Worm (Caenorhabditis elegans) whole organism, L3 larva: ENCODE data around the gene Y69A2AR.19.

Experiments
- R02D3.7 ChIP-seq: fragments of 150-350 bp; optimal IDR thresholded peaks from 2 replicates; lab custom pipeline; 2014; ENCODE audit warnings: missing biosample characterization, missing genetic modification characterization
- ZK546.5 ChIP-seq: sonication (generic microtip); optimal IDR thresholded peaks from 2 replicates; lab custom pipeline; 2017; ENCODE audit warnings: missing biosample characterization, missing genetic modification characterization
- aly-2 ChIP-seq: fragments of 150-350 bp; optimal IDR thresholded peaks from 2 replicates; lab custom pipeline; 2014; ENCODE audit warnings: missing biosample characterization, missing genetic modification characterization
- ama-1 ChIP-seq: fragments of 150-350 bp; optimal IDR thresholded peaks from 2 replicates; lab custom pipeline; 2018
- ceh-16 ChIP-seq: sonication (generic microtip); optimal IDR thresholded peaks from 2 replicates; lab custom pipeline; 2017; ENCODE audit warnings: missing biosample characterization, missing genetic modification characterization
- ceh-28 ChIP-seq: fragments of 150-350 bp; optimal IDR thresholded peaks from 2 replicates; lab custom pipeline; 2014; ENCODE audit warnings: missing biosample characterization, missing genetic modification reagents, missing genetic modification characterization
- ceh-82 ChIP-seq: fragments of 150-350 bp; optimal IDR thresholded peaks from 2 replicates; lab custom pipeline; 2014; ENCODE audit warnings: missing biosample characterization, missing genetic modification characterization
- ceh-9 ChIP-seq: sonication (generic microtip); optimal IDR thresholded peaks from 2 replicates; lab custom pipeline; 2018; ENCODE audit warnings: missing biosample characterization, missing genetic modification characterization
- daf-12 ChIP-seq: fragments of 150-350 bp; optimal IDR thresholded peaks from 2 replicates; lab custom pipeline; 2014; ENCODE audit warnings: missing biosample characterization, missing genetic modification reagents, missing genetic modification characterization
- egl-27 ChIP-seq: sonication (generic microtip); optimal IDR thresholded peaks from 4 replicates; lab custom pipeline; 2017; ENCODE audit warnings: missing biosample characterization, missing genetic modification reagents, missing genetic modification characterization
- egl-5 ChIP-seq: fragments of 150-350 bp; optimal IDR thresholded peaks from 2 replicates; lab custom pipeline; 2017; ENCODE audit warnings: missing biosample characterization, missing genetic modification reagents, missing genetic modification characterization, inconsistent platforms
- elt-1 ChIP-seq: fragments of 150-350 bp; optimal IDR thresholded peaks from 2 replicates; lab custom pipeline; 2014; ENCODE audit warnings: missing biosample characterization, missing genetic modification characterization
- elt-2 ChIP-seq: sonication (generic microtip); optimal IDR thresholded peaks from 2 replicates; lab custom pipeline; 2016; ENCODE audit warnings: missing genetic modification reagents, mild to moderate bottlenecking, missing genetic modification characterization, missing compliant biosample characterization
- elt-3 ChIP-seq, 3 experiments: fragments of 150-350 bp in 1 of 3; sonication (generic microtip) in 2 of 3; optimal IDR thresholded peaks; 2 replicates in 2 of 3; 4 replicates in 1 of 3; lab custom pipeline; 2014 to 2017; ENCODE audit warnings: missing biosample characterization in 3 of 3, missing genetic modification characterization in 3 of 3
- eor-1 ChIP-seq, 2 experiments: fragments of 150-350 bp; optimal IDR thresholded peaks; 2 replicates each; lab custom pipeline; 2014 to 2018; ENCODE audit warnings: missing biosample characterization in 2 of 2, missing genetic modification characterization in 2 of 2
- fkh-10 ChIP-seq: sonication (generic microtip); optimal IDR thresholded peaks from 2 replicates; lab custom pipeline; 2017; ENCODE audit warnings: missing biosample characterization, missing genetic modification reagents, missing genetic modification characterization
- jun-1 ChIP-seq: fragments of 150-350 bp; optimal IDR thresholded peaks from 2 replicates; lab custom pipeline; 2014; ENCODE audit warnings: missing biosample characterization, missing genetic modification reagents, missing genetic modification characterization
- lin-15B ChIP-seq: fragments of 150-350 bp; optimal IDR thresholded peaks from 2 replicates; lab custom pipeline; 2014; ENCODE audit warnings: missing biosample characterization, missing genetic modification characterization
- lin-39 ChIP-seq: fragments of 150-350 bp; optimal IDR thresholded peaks from 2 replicates; lab custom pipeline; 2018; ENCODE audit warnings: missing biosample characterization, missing genetic modification reagents, missing genetic modification characterization
- lsy-12 ChIP-seq: sonication (generic microtip); optimal IDR thresholded peaks from 2 replicates; lab custom pipeline; 2016; ENCODE audit warnings: mild to moderate bottlenecking, missing genetic modification characterization, missing compliant biosample characterization
- mdl-1 ChIP-seq: fragments of 150-350 bp; optimal IDR thresholded peaks from 2 replicates; lab custom pipeline; 2014; ENCODE audit warnings: missing biosample characterization, missing genetic modification characterization
- nfya-1 ChIP-seq: sonication (generic microtip); optimal IDR thresholded peaks from 2 replicates; lab custom pipeline; 2017; ENCODE audit warnings: missing genetic modification characterization, mild to moderate bottlenecking, missing compliant biosample characterization, antibody characterized with exemption, moderate library complexity; ENCODE audit not compliant: insufficient read depth
- nhr-11 ChIP-seq: fragments of 150-350 bp; optimal IDR thresholded peaks from 2 replicates; lab custom pipeline; 2014; ENCODE audit warnings: missing biosample characterization, missing genetic modification characterization
- nhr-237 ChIP-seq: fragments of 150-350 bp; optimal IDR thresholded peaks from 2 replicates; lab custom pipeline; 2014; ENCODE audit warnings: missing biosample characterization, missing genetic modification characterization
- nhr-28 ChIP-seq: fragments of 150-350 bp; optimal IDR thresholded peaks from 2 replicates; lab custom pipeline; 2014; ENCODE audit warnings: missing biosample characterization, missing genetic modification characterization
- nhr-43 ChIP-seq: sonication (generic microtip); optimal IDR thresholded peaks from 2 replicates; lab custom pipeline; 2016; ENCODE audit warnings: mild to moderate bottlenecking, missing genetic modification characterization, missing compliant biosample characterization; ENCODE audit not compliant: poor library complexity, severe bottlenecking
- nhr-76 ChIP-seq: fragments of 150-350 bp; sonication (generic microtip); optimal IDR thresholded peaks from 5 replicates; lab custom pipeline; 2014; ENCODE audit warnings: missing biosample characterization, missing genetic modification characterization
- nhr-77 ChIP-seq: fragments of 150-350 bp; optimal IDR thresholded peaks from 2 replicates; lab custom pipeline; 2014; ENCODE audit warnings: missing biosample characterization, missing genetic modification characterization
- pha-4 ChIP-seq: fragments of 150-350 bp; optimal IDR thresholded peaks from 2 replicates; lab custom pipeline; 2014; ENCODE audit warnings: missing biosample characterization, missing genetic modification reagents, missing genetic modification characterization
- pqm-1 ChIP-seq: fragments of 150-350 bp; optimal IDR thresholded peaks from 2 replicates; lab custom pipeline; 2017; ENCODE audit warnings: missing biosample characterization, missing genetic modification characterization, inconsistent platforms
- sea-2 ChIP-seq: fragments of 150-350 bp; sonication (generic microtip); optimal IDR thresholded peaks from 4 replicates; lab custom pipeline; 2014; ENCODE audit warnings: missing biosample characterization, missing genetic modification reagents, missing genetic modification characterization
- skn-1 ChIP-seq: fragments of 150-350 bp; optimal IDR thresholded peaks from 2 replicates; lab custom pipeline; 2014; ENCODE audit warnings: missing biosample characterization, missing genetic modification characterization
- snpc-4 ChIP-seq: fragments of 150-350 bp; optimal IDR thresholded peaks from 2 replicates; lab custom pipeline; 2014; ENCODE audit warnings: missing biosample characterization, missing genetic modification characterization
- tbx-2 ChIP-seq: sonication (generic microtip); optimal IDR thresholded peaks from 2 replicates; lab custom pipeline; 2016; ENCODE audit warnings: mild to moderate bottlenecking, missing genetic modification characterization, missing compliant biosample characterization
- unc-39 ChIP-seq: sonication (generic microtip); optimal IDR thresholded peaks from 4 replicates; lab custom pipeline; 2017; ENCODE audit warnings: missing biosample characterization, missing genetic modification characterization
- unc-62 ChIP-seq: fragments of 150-350 bp; sonication (generic microtip); optimal IDR thresholded peaks from 4 replicates; lab custom pipeline; 2014; ENCODE audit warnings: missing biosample characterization, missing genetic modification reagents, missing genetic modification characterization
- zag-1 ChIP-seq: fragments of 150-350 bp; optimal IDR thresholded peaks from 2 replicates; lab custom pipeline; 2014; ENCODE audit warnings: missing biosample characterization, missing genetic modification characterization
- ztf-11 ChIP-seq: fragments of 150-350 bp; optimal IDR thresholded peaks from 2 replicates; lab custom pipeline; 2014; ENCODE audit warnings: missing biosample characterization, missing genetic modification characterization
- ztf-4 ChIP-seq: fragments of 150-350 bp; optimal IDR thresholded peaks from 2 replicates; lab custom pipeline; 2014; ENCODE audit warnings: missing biosample characterization, missing genetic modification characterization

The Y69A2AR.19 gene

ce11 chrIV:2507824-2508223 is 19.2 kb downstream of the Y69A2AR.19 start, which contains the start of gene Y69A2AR.22:
Gene Y69A2AR.22, minus strand, starts transcription at chrIV:2507924.
- no peak for TF ChIP-seq lin-15B
- no peak for TF ChIP-seq unc-62 (GFP tag; lab: Kevin White, UChicago)
- TF ChIP-seq lin-39: no peak
- no peak for TF ChIP-seq ZK546.5 (tag; lab: Kevin White, UChicago)
- TF ChIP-seq nfya-1 (tag; lab: Kevin White, UChicago): no peak
- no peak for TF ChIP-seq ceh-9
- TF ChIP-seq elt-3 (tag; optimal IDR thresholded peaks at IDR 0.05; lab: Kevin White, UChicago): no peak
- TF ChIP-seq ztf-4 (tag; lab: Kevin White, UChicago): no peak
- no peak for TF ChIP-seq ama-1 (lab: Kevin White, UChicago)
- no peak for TF ChIP-seq egl-5 (tag; lab: Kevin White, UChicago)
- no peak for TF ChIP-seq ztf-11
- no peak for TF ChIP-seq elt-1 (tag; lab: Kevin White, UChicago)
- TF ChIP-seq mdl-1 (tag; lab: Kevin White, UChicago): no peak
- TF ChIP-seq eor-1 (tag; optimal IDR thresholded peaks at IDR 0.05; lab: Kevin White, UChicago): no peak
- TF ChIP-seq nhr-43 (tag; lab: Kevin White, UChicago): no peak
- no peak for TF ChIP-seq jun-1 (tag; lab: Kevin White, UChicago)
- no peak for TF ChIP-seq egl-27
- no peak for TF ChIP-seq elt-2
- TF ChIP-seq, all 47 proteins: peak for 0

ce11 chrIV:2526836-2527235 is 38.2 kb downstream of the Y69A2AR.19 start:
- TF ChIP-seq nhr-237 (tag; lab: Kevin White, UChicago): no peak
- no peak for TF ChIP-seq lsy-12
- peak; percentile 85 for TF ChIP-seq ceh-28 (tag; lab: Kevin White, UChicago)
- TF ChIP-seq pqm-1 (tag; lab: Kevin White, UChicago): no peak
- no peak for TF ChIP-seq daf-12 (tag; lab: Kevin White, UChicago)
- no peak for TF ChIP-seq unc-39 (tag; lab: Kevin White, UChicago)
- no peak for TF ChIP-seq zag-1
- no peak for TF ChIP-seq R02D3.7 (tag; lab: Kevin White, UChicago)
- TF ChIP-seq tbx-2: no peak

DNA sequence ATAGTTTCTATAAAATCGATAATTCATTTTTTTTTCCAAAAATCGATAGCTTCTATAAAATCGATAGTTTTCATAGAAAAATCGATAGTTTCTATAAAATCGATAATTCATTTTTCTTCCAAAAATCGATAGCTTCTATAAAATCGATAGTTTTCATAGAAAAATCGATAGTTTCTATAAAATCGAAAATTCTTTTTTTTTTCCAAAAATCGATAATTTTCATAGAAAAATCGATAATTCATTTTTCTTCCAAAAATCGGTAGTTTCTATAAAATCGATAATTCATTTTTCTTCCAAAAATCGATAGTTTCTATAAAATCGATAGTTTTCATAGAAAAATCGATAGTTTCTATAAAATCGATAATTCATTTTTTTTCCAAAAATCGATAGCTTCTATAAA is 40.1 kb downstream of the Y69A2AR.19 start:
- peak; percentile 90 for TF ChIP-seq ceh-28 (tag; lab: Kevin White, UChicago)

ce11 chrIV:2529281-2529680 is 40.7 kb downstream of the Y69A2AR.19 start:
- TF ChIP-seq ceh-28 (tag; lab: Kevin White, UChicago) (peak; percentile 93), skn-1 (tag; lab: Kevin White, UChicago) (no peak), ceh-9 (no peak)

ce11 chrIV:2530285-2530684 is 41.7 kb downstream of the Y69A2AR.19 start:
- TF ChIP-seq nhr-28 (tag; lab: Kevin White, UChicago) (no peak), ceh-28 (tag; lab: Kevin White, UChicago) (peak; percentile 86)

ce11 chrIV:2537741-2538140 is 49.1 kb downstream of the Y69A2AR.19 start:
- TF ChIP-seq nhr-43 (tag; lab: Kevin White, UChicago): no peak
- no peak for TF ChIP-seq nhr-11 (tag; lab: Kevin White, UChicago)
- TF ChIP-seq nhr-76 (tag; lab: Kevin White, UChicago): no peak
- no peak for TF ChIP-seq nhr-77 (tag; lab: Kevin White, UChicago)
- no peak for TF ChIP-seq elt-3 (tag; optimal IDR thresholded peaks at IDR 0.05; lab: Kevin White, UChicago)
- TF ChIP-seq lsy-12: no peak
- TF ChIP-seq pha-4 (tag; lab: Kevin White, UChicago): no peak
- no peak for TF ChIP-seq lin-15B
- no peak for TF ChIP-seq sea-2
- no peak for TF ChIP-seq ceh-16 (tag; lab: Kevin White, UChicago)
- TF ChIP-seq mdl-1 (tag; lab: Kevin White, UChicago): no peak
- no peak for TF ChIP-seq ceh-82 (tag; lab: Kevin White, UChicago)
- no peak for TF ChIP-seq ama-1 (lab: Kevin White, UChicago)
- TF ChIP-seq egl-27: no peak
- TF ChIP-seq fkh-10 (GFP tag; lab: Kevin White, UChicago): no peak
- no peak for TF ChIP-seq aly-2 (tag; lab: Kevin White, UChicago)
- no peak for TF ChIP-seq snpc-4
- no peak for TF ChIP-seq pqm-1 (tag; lab: Kevin White, UChicago)
